Fruit fly (Drosophila melanogaster) whole organism, embryonic: ENCODE results near the gene PGAP2.

ENCODE experiments used
- Antp ChIP-seq: fragments of 200-800 bp; sonication (Bioruptor generic); optimal IDR thresholded peaks from 3 replicates; lab custom pipeline; 2016; ENCODE audit warnings: missing biosample characterization, missing genetic modification characterization
- CG10274 ChIP-seq: fragments of 200-800 bp; sonication (Bioruptor generic); optimal IDR thresholded peaks from 3 replicates; lab custom pipeline; 2017; ENCODE audit warnings: missing biosample characterization, mild to moderate bottlenecking, missing genetic modification characterization
- CG10543 ChIP-seq: fragments of 200-800 bp; sonication (Bioruptor generic); optimal IDR thresholded peaks from 3 replicates; lab custom pipeline; 2017; ENCODE audit warnings: missing biosample characterization, mild to moderate bottlenecking, missing genetic modification characterization, moderate library complexity
- CG10565 ChIP-seq: fragments of 200-800 bp; sonication (Bioruptor generic); optimal IDR thresholded peaks from 3 replicates; lab custom pipeline; 2016; ENCODE audit warnings: missing biosample characterization, mild to moderate bottlenecking, missing genetic modification characterization
- CG10654 ChIP-seq: fragments of 200-800 bp; sonication (Bioruptor generic); optimal IDR thresholded peaks from 2 replicates; lab custom pipeline; 2016; ENCODE audit warnings: missing biosample characterization, missing genetic modification characterization
- CG10979 ChIP-seq: fragments of 200-800 bp; sonication (Bioruptor generic); optimal IDR thresholded peaks from 2 replicates; lab custom pipeline; 2018; ENCODE audit warnings: missing biosample characterization, mild to moderate bottlenecking, missing genetic modification characterization, moderate library complexity
- CG13287 ChIP-seq: fragments of 200-800 bp; sonication (Bioruptor generic); IDR thresholded peaks from 2 replicates; pipeline ENCODE4 v1.3.6; 2022; ENCODE audit warnings: missing biosample characterization, missing genetic modification characterization; ENCODE audit not compliant: partially characterized antibody
- CG13424 ChIP-seq: fragments of 200-800 bp; sonication (Bioruptor generic); optimal IDR thresholded peaks from 2 replicates; lab custom pipeline; 2019; ENCODE audit warnings: missing biosample characterization, mild to moderate bottlenecking, missing genetic modification characterization, moderate library complexity
- CG13894 ChIP-seq: fragments of 200-800 bp; sonication (Bioruptor generic); optimal IDR thresholded peaks from 3 replicates; lab custom pipeline; 2018; ENCODE audit warnings: missing biosample characterization, mild to moderate bottlenecking, missing genetic modification characterization, moderate library complexity
- CG14441 ChIP-seq: fragments of 200-800 bp; sonication (Bioruptor generic); IDR thresholded peaks from 2 replicates; pipeline ENCODE4 v1.3.6; 2022; ENCODE audit warnings: missing biosample characterization, missing genetic modification characterization
- CG30020 ChIP-seq: fragments of 200-800 bp; optimal IDR thresholded peaks from 2 replicates; lab custom pipeline; 2019; ENCODE audit warnings: missing biosample characterization, mild to moderate bottlenecking, missing genetic modification characterization, moderate library complexity
- CG3163 ChIP-seq: fragments of 200-800 bp; sonication (Bioruptor generic); optimal IDR thresholded peaks from 3 replicates; lab custom pipeline; 2016; ENCODE audit warnings: missing biosample characterization, missing genetic modification characterization
- CG3281 ChIP-seq: fragments of 200-800 bp; sonication (Bioruptor generic); optimal IDR thresholded peaks from 3 replicates; lab custom pipeline; 2017; ENCODE audit warnings: missing biosample characterization, mild to moderate bottlenecking, missing genetic modification characterization
- CG3847 ChIP-seq: fragments of 200-800 bp; sonication (Bioruptor generic); IDR thresholded peaks from 2 replicates; pipeline ENCODE4 v1.3.6; 2022; ENCODE audit warnings: missing biosample characterization, missing genetic modification characterization
- CG4617 ChIP-seq: fragments of 200-800 bp; sonication (Bioruptor generic); optimal IDR thresholded peaks from 3 replicates; lab custom pipeline; 2016; ENCODE audit warnings: missing biosample characterization, missing genetic modification characterization, borderline replicate concordance
- CG8359 ChIP-seq: fragments of 200-800 bp; sonication (Bioruptor generic); optimal IDR thresholded peaks from 2 replicates; lab custom pipeline; 2017; ENCODE audit warnings: missing biosample characterization, mild to moderate bottlenecking, missing genetic modification characterization, borderline replicate concordance
- CG8478 ChIP-seq: fragments of >200 bp; optimal IDR thresholded peaks from 2 replicates; lab custom pipeline; 2018
- Drgx ChIP-seq: fragments of 200-800 bp; sonication (Bioruptor generic); IDR thresholded peaks from 2 replicates; pipeline ENCODE4 v1.3.6; 2022; ENCODE audit warnings: missing biosample characterization, missing genetic modification characterization
- Eip74EF ChIP-seq, 2 experiments: fragments of 200-800 bp in 1 of 2; fragments of >200 bp in 1 of 2; sonication (Bioruptor generic) in 1 of 2; optimal IDR thresholded peaks; 2 replicates each; lab custom pipeline; 2017 to 2019; ENCODE audit warnings: missing biosample characterization in 2 of 2, missing genetic modification characterization in 2 of 2, mild to moderate bottlenecking in 1 of 2, moderate library complexity in 1 of 2
- Gsc ChIP-seq: fragments of 200-800 bp; sonication (Bioruptor generic); IDR thresholded peaks from 2 replicates; pipeline ENCODE4 v1.3.6; 2022; ENCODE audit warnings: missing biosample characterization, missing genetic modification characterization
- HLH54F ChIP-seq: fragments of 200-800 bp; sonication (Bioruptor generic); optimal IDR thresholded peaks from 3 replicates; lab custom pipeline; 2016; ENCODE audit warnings: missing biosample characterization, missing genetic modification characterization
- HmgZ ChIP-seq: fragments of 200-800 bp; sonication (Bioruptor generic); optimal IDR thresholded peaks from 2 replicates; lab custom pipeline; 2018; ENCODE audit warnings: missing biosample characterization, mild to moderate bottlenecking, missing genetic modification characterization
- Hmx ChIP-seq: fragments of 200-800 bp; sonication (Bioruptor generic); optimal IDR thresholded peaks from 2 replicates; lab custom pipeline; 2016; ENCODE audit warnings: missing biosample characterization, missing genetic modification characterization
- MESR4 ChIP-seq: fragments of 200-800 bp; sonication (Bioruptor generic); optimal IDR thresholded peaks from 2 replicates; lab custom pipeline; 2018; ENCODE audit warnings: missing biosample characterization, mild to moderate bottlenecking, missing genetic modification characterization, moderate library complexity
- Meics ChIP-seq: fragments of 200-800 bp; sonication (Bioruptor generic); optimal IDR thresholded peaks from 2 replicates; lab custom pipeline; 2017; ENCODE audit warnings: missing biosample characterization, mild to moderate bottlenecking, missing genetic modification characterization
- Optix ChIP-seq: fragments of 200-800 bp; sonication (Bioruptor generic); IDR thresholded peaks from 3 replicates; pipeline ENCODE4 v1.3.6; 2022; ENCODE audit warnings: missing biosample characterization, missing genetic modification characterization
- PHDP ChIP-seq: fragments of 200-800 bp; sonication (Bioruptor generic); optimal IDR thresholded peaks from 3 replicates; lab custom pipeline; 2018; ENCODE audit warnings: missing biosample characterization, mild to moderate bottlenecking, missing genetic modification characterization, moderate library complexity
- Side ChIP-seq: fragments of 200-800 bp; sonication (Bioruptor generic); optimal IDR thresholded peaks from 2 replicates; lab custom pipeline; 2016; ENCODE audit warnings: missing biosample characterization, missing genetic modification characterization
- TFAM ChIP-seq: fragments of 200-800 bp; sonication (Bioruptor generic); optimal IDR thresholded peaks from 2 replicates; lab custom pipeline; 2017; ENCODE audit warnings: missing biosample characterization, missing genetic modification characterization, inconsistent platforms
- Vsx1 ChIP-seq: fragments of 200-800 bp; sonication (Bioruptor generic); optimal IDR thresholded peaks from 2 replicates; lab custom pipeline; 2017; ENCODE audit warnings: missing biosample characterization, mild to moderate bottlenecking, missing genetic modification characterization, missing genetic modification reagents
- bcd ChIP-seq: fragments of 200-800 bp; sonication (Bioruptor generic); optimal IDR thresholded peaks from 2 replicates; lab custom pipeline; 2017; ENCODE audit warnings: missing biosample characterization, mild to moderate bottlenecking, missing genetic modification characterization
- chinmo ChIP-seq: fragments of 200-800 bp; sonication (Bioruptor generic); IDR thresholded peaks from 4 replicates; pipeline ENCODE4 v1.3.6; 2022; ENCODE audit warnings: missing biosample characterization, missing genetic modification characterization; ENCODE audit not compliant: partially characterized antibody
- hbn ChIP-seq: fragments of 200-800 bp; sonication (Bioruptor generic); IDR thresholded peaks from 2 replicates; pipeline ENCODE4 v1.3.6; 2022; ENCODE audit warnings: missing biosample characterization, missing genetic modification characterization; ENCODE audit not compliant: partially characterized antibody
- jigr1 ChIP-seq: fragments of 200-800 bp; sonication (Bioruptor generic); IDR thresholded peaks from 3 replicates; pipeline ENCODE4 v1.3.6; 2022; ENCODE audit warnings: missing biosample characterization, missing genetic modification characterization
- kah ChIP-seq: fragments of 200-800 bp; sonication (Bioruptor generic); optimal IDR thresholded peaks from 2 replicates; lab custom pipeline; 2018; ENCODE audit warnings: missing biosample characterization, mild to moderate bottlenecking, missing genetic modification characterization
- lola ChIP-seq, 3 experiments: fragments of >200 bp in 2 of 3; fragments of 200-800 bp in 1 of 3; sonication (Bioruptor generic) in 1 of 3; optimal IDR thresholded peaks; 2 replicates each; lab custom pipeline; 2017 to 2019; ENCODE audit warnings: missing biosample characterization in 3 of 3, missing genetic modification characterization in 3 of 3, mild to moderate bottlenecking in 1 of 3, moderate library complexity in 1 of 3
- maf-S ChIP-seq: fragments of 200-800 bp; sonication (Bioruptor generic); optimal IDR thresholded peaks from 2 replicates; lab custom pipeline; 2016; ENCODE audit warnings: missing biosample characterization, missing genetic modification characterization
- mld ChIP-seq: fragments of 200-800 bp; sonication (Bioruptor generic); IDR thresholded peaks from 3 replicates; pipeline ENCODE4 v1.3.6; 2022; ENCODE audit warnings: missing biosample characterization, missing genetic modification characterization; ENCODE audit not compliant: partially characterized antibody
- odd ChIP-seq: fragments of 200-800 bp; sonication (Bioruptor generic); optimal IDR thresholded peaks from 2 replicates; lab custom pipeline; 2017; ENCODE audit warnings: missing biosample characterization, mild to moderate bottlenecking, missing genetic modification characterization
- p53 ChIP-seq: fragments of 200-800 bp; sonication (Bioruptor generic); optimal IDR thresholded peaks from 2 replicates; lab custom pipeline; 2016; ENCODE audit warnings: missing biosample characterization, missing genetic modification characterization
- pnt ChIP-seq: fragments of 200-800 bp; sonication (Bioruptor generic); optimal IDR thresholded peaks from 3 replicates; lab custom pipeline; 2016; ENCODE audit warnings: missing biosample characterization, missing genetic modification characterization
- rib ChIP-seq: fragments of 200-800 bp; sonication (Bioruptor generic); IDR thresholded peaks from 2 replicates; pipeline ENCODE4 v1.3.6; 2022; ENCODE audit warnings: missing biosample characterization, missing genetic modification characterization
- row ChIP-seq: fragments of 200-800 bp; sonication (Bioruptor generic); IDR thresholded peaks from 3 replicates; pipeline ENCODE4 v1.3.6; 2022; ENCODE audit warnings: missing biosample characterization, missing genetic modification characterization
- sna ChIP-seq: fragments of 200-800 bp; sonication (Bioruptor generic); IDR thresholded peaks from 2 replicates; pipeline ENCODE4 v1.3.6; 2022; ENCODE audit warnings: missing biosample characterization, missing genetic modification characterization; ENCODE audit not compliant: partially characterized antibody
- so ChIP-seq: fragments of 200-800 bp; sonication (Bioruptor generic); IDR thresholded peaks from 3 replicates; pipeline ENCODE4 v1.3.6; 2022; ENCODE audit warnings: missing biosample characterization, missing genetic modification characterization
- sqz ChIP-seq: fragments of 200-800 bp; sonication (Bioruptor generic); optimal IDR thresholded peaks from 3 replicates; lab custom pipeline; 2018; ENCODE audit warnings: missing biosample characterization, mild to moderate bottlenecking, missing genetic modification characterization
- unc-4 ChIP-seq: fragments of 200-800 bp; sonication (Bioruptor generic); IDR thresholded peaks from 2 replicates; pipeline ENCODE4 v1.3.6; 2022; ENCODE audit warnings: missing biosample characterization, missing genetic modification characterization; ENCODE audit not compliant: partially characterized antibody
- unpg ChIP-seq: fragments of 200-800 bp; sonication (Bioruptor generic); optimal IDR thresholded peaks from 3 replicates; lab custom pipeline; 2018; ENCODE audit warnings: missing biosample characterization, mild to moderate bottlenecking, missing genetic modification characterization, moderate library complexity
- vvl ChIP-seq: fragments of 200-800 bp; sonication (Bioruptor generic); IDR thresholded peaks from 2 replicates; pipeline ENCODE4 v1.3.6; 2022; ENCODE audit warnings: missing biosample characterization, missing genetic modification characterization

PGAP2 gene

dm6 chr2L:852647-853111, 33.4 kb upstream of the PGAP2 start, which contains the start of the genes CG4291 and kraken (continued):
- TF ChIP-seq Gsc (GFP tag; lab: Robert Waterston, UW) (no peak), CG3281 (peak; percentile 37), CG10979 (tag; lab: Kevin White, UChicago) (peak; percentile 3), vvl (GFP tag; lab: Robert Waterston, UW) (peak; percentile 80), Hmx (GFP tag; lab: Kevin White, UChicago) (no peak), Vsx1 (GFP tag; lab: Kevin White, UChicago) (peak; percentile 79), bcd (GFP tag; lab: Kevin White, UChicago) (no peak), CG10565 (no peak), CG13894 (tag; lab: Kevin White, UChicago) (peak; percentile 77), CG13424 (tag; lab: Kevin White, UChicago) (peak; percentile 68), sna (GFP tag; lab: Robert Waterston, UW) (peak; percentile 67), Antp (GFP tag; lab: Kevin White, UChicago) (peak; percentile 74), PHDP (tag; lab: Kevin White, UChicago) (peak; percentile 48), maf-S (peak; percentile 53), lola (GFP tag; optimal IDR thresholded peaks at IDR 0.05; lab: Kevin White, UChicago) (peak in 1 of 3 experiments; percentile 4), Drgx (GFP tag; lab: Robert Waterston, UW) (peak; percentile 35; the same call in 1 of the 2 replicates), CG4617 (GFP tag; lab: Kevin White, UChicago) (peak; percentile 94), chinmo (GFP tag; lab: Robert Waterston, UW) (no peak), so (GFP tag; lab: Robert Waterston, UW) (peak; percentile 50; the same call in 1 of the 3 replicates), Eip74EF (GFP tag; optimal IDR thresholded peaks at IDR 0.05; lab: Kevin White, UChicago) (peak in 1 of 2 experiments; percentile 4), CG10274 (GFP tag; lab: Kevin White, UChicago) (no peak), CG13287 (GFP tag; lab: Robert Waterston, UW) (peak; percentile 64), MESR4 (GFP tag; lab: Kevin White, UChicago) (peak; percentile 93), CG8478 (lab: Kevin White, UChicago) (no peak), CG10543 (peak; percentile 87), p53 (GFP tag; lab: Kevin White, UChicago) (peak; percentile 52), jigr1 (no peak), kah (GFP tag; lab: Kevin White, UChicago) (peak; percentile 57), CG3847 (GFP tag; lab: Robert Waterston, UW) (peak; percentile 77), HLH54F (peak; percentile 58), sqz (GFP tag; lab: Kevin White, UChicago) (no peak), CG30020 (tag; lab: Kevin White, UChicago) (peak; percentile 27), unc-4 (GFP tag; lab: Robert Waterston, UW) (peak; percentile 22; the same call in 1 of the 2 replicates), mld (GFP tag; lab: Robert Waterston, UW) (no peak), CG10654 (GFP tag; lab: Kevin White, UChicago) (no peak), hbn (GFP tag; lab: Robert Waterston, UW) (peak; percentile 12; the same call in 1 of the 2 replicates), odd (GFP tag; lab: Kevin White, UChicago) (peak; percentile 13), TFAM (GFP tag; lab: Kevin White, UChicago) (no peak), pnt (GFP tag; lab: Kevin White, UChicago) (peak; percentile 58), unpg (GFP tag; lab: Kevin White, UChicago) (peak; percentile 44), Meics (GFP tag; lab: Kevin White, UChicago) (peak; percentile 63), CG3163 (peak; percentile 59), Side (peak; percentile 9), Optix (GFP tag; lab: Robert Waterston, UW) (no peak), rib (peak; percentile 57), HmgZ (tag; lab: Kevin White, UChicago) (peak; percentile 83), CG14441 (GFP tag; lab: Robert Waterston, UW) (peak; percentile 57), CG8359 (GFP tag; lab: Kevin White, UChicago) (no peak), row (GFP tag; lab: Robert Waterston, UW) (peak; percentile 88)
